Worm (Caenorhabditis elegans) whole organism, young adult: Measurements from ENCODE around the gene ptr-8.
A peak's percentile ranks its signal among the peaks of the same experiment; 100 is the strongest.

ENCODE experiments used
- B0019.2 ChIP-seq: fragments of 200-800 bp; sonication (Bioruptor generic); conservative IDR thresholded peaks from 2 replicates; pipeline ENCODE4 v1.3.6; 2022; ENCODE audit warnings: missing genetic modification reagents, missing genetic modification characterization, missing compliant biosample characterization
- B0336.3 ChIP-seq: fragments of 200-800 bp; sonication (Bioruptor generic); IDR thresholded peaks from 2 replicates; pipeline ENCODE4 v1.3.6; 2022; ENCODE audit warnings: missing genetic modification characterization, missing compliant biosample characterization
- D2030.7 ChIP-seq: fragments of 200-800 bp; sonication (Bioruptor generic); IDR thresholded peaks from 2 replicates; pipeline ENCODE4 v1.3.6; 2022; ENCODE audit warnings: missing genetic modification reagents, missing genetic modification characterization, missing compliant biosample characterization
- F23B12.7 ChIP-seq: sonication (generic microtip); optimal IDR thresholded peaks from 2 replicates; lab custom pipeline; 2017; ENCODE audit warnings: missing genetic modification characterization, mild to moderate bottlenecking, missing compliant biosample characterization, antibody characterized with exemption, moderate library complexity; ENCODE audit not compliant: insufficient read depth
- F33H1.4 ChIP-seq: fragments of 200-800 bp; sonication (Bioruptor generic); IDR thresholded peaks from 2 replicates; pipeline ENCODE4 v1.3.6; 2022; ENCODE audit warnings: missing genetic modification reagents, missing genetic modification characterization, missing compliant biosample characterization
- F37B4.10 ChIP-seq: fragments of 200-800 bp; sonication (Bioruptor generic); IDR thresholded peaks from 2 replicates; pipeline ENCODE4 v1.3.6; 2022; ENCODE audit warnings: missing genetic modification characterization, missing compliant biosample characterization
- F57C9.4 ChIP-seq: sonication (generic microtip); optimal IDR thresholded peaks from 2 replicates; lab custom pipeline; 2017; ENCODE audit warnings: mild to moderate bottlenecking, missing genetic modification characterization, missing compliant biosample characterization
- K12H6.12 ChIP-seq: fragments of 200-800 bp; sonication (Bioruptor generic); optimal IDR thresholded peaks from 2 replicates; lab custom pipeline; 2018; ENCODE audit warnings: mild to moderate bottlenecking, missing genetic modification characterization, missing compliant biosample characterization
- Y79H2A.3 ChIP-seq: fragments of 200-800 bp; sonication (Bioruptor generic); conservative IDR thresholded peaks from 2 replicates; pipeline ENCODE4 v1.3.6; 2022; ENCODE audit warnings: missing genetic modification reagents, missing genetic modification characterization, missing compliant biosample characterization
- aptf-3 ChIP-seq: fragments of 200-800 bp; sonication (Bioruptor generic); IDR thresholded peaks from 2 replicates; pipeline ENCODE4 v1.3.6; 2022; ENCODE audit warnings: missing genetic modification characterization, missing compliant biosample characterization
- attf-5 ChIP-seq: fragments of 200-800 bp; sonication (Bioruptor generic); optimal IDR thresholded peaks from 2 replicates; lab custom pipeline; 2018; ENCODE audit warnings: mild to moderate bottlenecking, missing genetic modification characterization, missing compliant biosample characterization
- bed-1 ChIP-seq: fragments of 200-800 bp; sonication (Bioruptor generic); IDR thresholded peaks from 2 replicates; pipeline ENCODE4 v1.3.6; 2022; ENCODE audit warnings: missing genetic modification reagents, missing genetic modification characterization, missing compliant biosample characterization
- bed-2 ChIP-seq: fragments of 200-800 bp; sonication (Bioruptor generic); IDR thresholded peaks from 2 replicates; pipeline ENCODE4 v1.3.6; 2022; ENCODE audit warnings: missing genetic modification reagents, missing genetic modification characterization, missing compliant biosample characterization
- cebp-1 ChIP-seq, 2 experiments: fragments of 200-800 bp in 1 of 2; sonication (Bioruptor generic) in 1 of 2; sonication (generic microtip) in 1 of 2; IDR thresholded peaks in 1 of 2; optimal IDR thresholded peaks in 1 of 2; 2 replicates each; pipeline versions ENCODE4 v1.3.6 to Lab custom; 2017 to 2022; ENCODE audit warnings: missing compliant biosample characterization in 2 of 2, missing genetic modification characterization in 2 of 2, mild to moderate bottlenecking in 1 of 2, missing genetic modification reagents in 1 of 2, moderate library complexity in 1 of 2
- cebp-2 ChIP-seq: fragments of 200-800 bp; sonication (Bioruptor generic); IDR thresholded peaks from 2 replicates; pipeline ENCODE4 v1.3.6; 2022; ENCODE audit warnings: missing genetic modification characterization, missing compliant biosample characterization
- ceh-100 ChIP-seq: fragments of 200-800 bp; sonication (Bioruptor generic); IDR thresholded peaks from 2 replicates; pipeline ENCODE4 v1.3.6; 2022; ENCODE audit warnings: missing genetic modification reagents, missing genetic modification characterization, missing compliant biosample characterization
- ceh-40 ChIP-seq: fragments of 200-800 bp; sonication (Bioruptor generic); IDR thresholded peaks from 2 replicates; pipeline ENCODE4 v1.3.6; 2022; ENCODE audit warnings: missing genetic modification characterization, missing compliant biosample characterization
- dpff-1 ChIP-seq: sonication (generic microtip); optimal IDR thresholded peaks from 2 replicates; lab custom pipeline; 2017; ENCODE audit warnings: mild to moderate bottlenecking, missing genetic modification characterization, missing compliant biosample characterization
- egl-18 ChIP-seq: fragments of 200-800 bp; sonication (Bioruptor generic); IDR thresholded peaks from 2 replicates; pipeline ENCODE4 v1.3.6; 2022; ENCODE audit warnings: missing genetic modification reagents, missing genetic modification characterization, missing compliant biosample characterization
- hmg-1.2 ChIP-seq: fragments of 200-800 bp; sonication (Bioruptor generic); IDR thresholded peaks from 2 replicates; pipeline ENCODE4 v1.3.6; 2022; ENCODE audit warnings: missing genetic modification reagents, missing genetic modification characterization, missing compliant biosample characterization
- lin-40 ChIP-seq: sonication (generic microtip); optimal IDR thresholded peaks from 2 replicates; lab custom pipeline; 2016; ENCODE audit warnings: missing genetic modification characterization, mild to moderate bottlenecking, missing compliant biosample characterization, missing genotype, missing genetic modification reagents
- lsl-1 ChIP-seq: fragments of 200-800 bp; sonication (Bioruptor generic); optimal IDR thresholded peaks from 2 replicates; lab custom pipeline; 2018; ENCODE audit warnings: mild to moderate bottlenecking, missing genetic modification characterization, moderate library complexity, missing compliant biosample characterization
- mcd-1 ChIP-seq: fragments of 200-800 bp; sonication (Bioruptor generic); IDR thresholded peaks from 2 replicates; pipeline ENCODE4 v1.3.6; 2022; ENCODE audit warnings: missing genetic modification reagents, missing genetic modification characterization, missing compliant biosample characterization
- nfya-1 ChIP-seq: sonication (generic microtip); optimal IDR thresholded peaks from 2 replicates; lab custom pipeline; 2017; ENCODE audit warnings: antibody characterized with exemption, missing compliant biosample characterization, missing genetic modification characterization, borderline replicate concordance; ENCODE audit not compliant: insufficient read depth
- nhr-179 ChIP-seq: sonication (generic microtip); optimal IDR thresholded peaks from 2 replicates; lab custom pipeline; 2016; ENCODE audit warnings: mild to moderate bottlenecking, missing genetic modification characterization, missing compliant biosample characterization
- rec-8 ChIP-seq, 2 experiments: sonication (generic microtip); optimal IDR thresholded peaks; 2 replicates each; lab custom pipeline; 2016; ENCODE audit warnings: mild to moderate bottlenecking in 2 of 2, missing genetic modification characterization in 2 of 2, missing genetic modification reagents in 2 of 2, missing genotype in 2 of 2, missing biosample characterization in 1 of 2, missing compliant biosample characterization in 1 of 2, moderate library complexity in 1 of 2
- rpc-1 ChIP-seq, 2 experiments: fragments of 150-350 bp in 1 of 2; sonication (generic microtip) in 1 of 2; optimal IDR thresholded peaks; 2 replicates each; lab custom pipeline; 2014 to 2018; ENCODE audit warnings: missing biosample characterization in 1 of 2, missing genetic modification characterization in 1 of 2, missing genetic modification reagents in 1 of 2, missing genotype in 1 of 2
- sea-2 ChIP-seq: fragments of 200-800 bp; sonication (Bioruptor generic); IDR thresholded peaks from 2 replicates; pipeline ENCODE4 v1.3.6; 2022; ENCODE audit warnings: missing genetic modification characterization, missing compliant biosample characterization
- tbx-9 ChIP-seq: sonication (generic microtip); optimal IDR thresholded peaks from 2 replicates; lab custom pipeline; 2016; ENCODE audit warnings: borderline replicate concordance, missing genetic modification characterization, inconsistent platforms, missing compliant biosample characterization
- unc-130 ChIP-seq: sonication (generic microtip); optimal IDR thresholded peaks from 2 replicates; lab custom pipeline; 2016; ENCODE audit warnings: missing genetic modification reagents, missing genetic modification characterization, missing compliant biosample characterization
- unc-62 ChIP-seq: fragments of 150-350 bp; optimal IDR thresholded peaks from 2 replicates; lab custom pipeline; 2014; ENCODE audit warnings: missing biosample characterization, missing genetic modification reagents, missing genetic modification characterization
- ztf-18 ChIP-seq: sonication (generic microtip); optimal IDR thresholded peaks from 2 replicates; lab custom pipeline; 2016; ENCODE audit warnings: missing genotype, mild to moderate bottlenecking, missing genetic modification characterization, missing compliant biosample characterization

The ptr-8 gene

DNA sequence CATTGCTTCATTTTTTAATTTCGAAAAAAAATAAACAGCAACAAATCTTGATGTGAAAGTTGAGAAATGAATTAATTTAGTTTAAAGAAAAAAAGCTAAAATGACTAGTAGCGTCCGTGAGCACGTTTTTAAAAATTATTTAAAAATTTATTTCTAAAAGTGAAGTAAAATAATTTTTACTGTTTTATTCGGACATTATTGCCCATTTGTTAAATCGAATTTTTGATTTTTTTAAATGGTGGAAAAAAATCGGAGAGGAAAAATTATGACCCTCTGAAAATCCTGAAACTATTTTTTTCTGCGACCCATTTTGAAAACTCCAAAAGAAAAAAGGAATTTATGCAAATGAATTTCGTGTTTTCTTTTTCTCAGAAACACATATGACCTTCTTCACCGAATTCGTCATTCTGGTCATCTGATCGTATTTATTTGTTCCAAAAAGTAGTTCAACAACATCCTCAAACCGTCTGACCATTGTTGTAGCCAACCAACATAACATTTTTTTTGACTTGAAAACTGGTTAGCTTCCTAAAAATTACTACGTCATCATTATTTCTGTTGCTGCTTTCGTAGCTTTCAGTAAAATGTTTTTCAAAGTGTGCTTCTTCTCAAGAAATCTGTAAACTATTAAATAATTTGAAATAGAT is 3.1 kb upstream of the ptr-8 start, which contains the start of gene F44F4.3 (continued):
- TF ChIP-seq ceh-100 (GFP tag; lab: Robert Waterston, UW) (no peak), mcd-1 (GFP tag; lab: Robert Waterston, UW) (no peak), hmg-1.2 (GFP tag; lab: Robert Waterston, UW) (no peak)

DNA sequence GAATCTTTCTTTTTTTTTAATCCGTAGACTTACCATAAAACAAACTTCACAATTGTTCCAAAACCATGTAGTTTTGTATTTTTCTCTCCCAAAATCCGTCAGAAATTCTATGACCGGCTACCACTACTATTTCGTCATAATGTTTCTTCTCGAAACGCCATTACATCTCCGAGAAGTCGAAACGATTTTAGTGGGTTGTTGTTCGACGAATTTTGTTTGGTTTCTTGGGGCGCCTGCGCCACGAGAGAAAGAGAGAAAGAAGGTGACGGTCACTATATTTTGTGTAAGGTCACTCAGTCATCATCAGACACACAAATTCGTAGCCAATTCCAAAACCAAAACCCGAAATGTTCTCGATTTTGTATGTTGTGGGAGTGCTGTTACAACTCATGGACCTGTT is 2.0 kb upstream of the ptr-8 start:
- TF ChIP-seq cebp-1 (GFP tag; IDR thresholded peaks at IDR 0.05; lab: Robert Waterston, UW) (0 out of 2 replicates have a peak, but pooled peaks have one; percentile 20), cebp-1 (tag; optimal IDR thresholded peaks at IDR 0.05; lab: Kevin White, UChicago) (peak; percentile 70), mcd-1 (GFP tag; lab: Robert Waterston, UW) (no peak), tbx-9 (no peak), ztf-18 (tag; lab: Kevin White, UChicago) (no peak), aptf-3 (GFP tag; lab: Robert Waterston, UW) (no peak), nfya-1 (tag; lab: Kevin White, UChicago) (no peak)

DNA sequence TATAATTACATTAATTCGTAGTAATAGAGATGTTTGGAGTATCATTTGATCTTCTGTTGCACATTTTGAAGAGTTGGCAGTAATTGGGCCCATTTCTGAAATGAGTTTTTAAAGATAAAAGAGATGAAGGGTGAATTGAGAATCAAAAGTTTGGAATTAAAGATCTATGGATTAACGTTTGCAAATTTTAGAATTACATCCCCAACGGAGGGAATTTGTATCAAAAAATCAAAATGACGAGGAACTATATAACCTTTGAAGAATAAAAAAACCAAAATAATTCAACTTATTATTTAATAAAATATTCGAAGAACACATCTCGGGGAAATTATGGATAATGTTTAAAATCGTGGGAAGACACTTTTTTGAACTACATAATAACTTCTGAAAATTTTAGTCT is 5.9 kb downstream of the ptr-8 start, which contains the start of gene sra-10:
Gene sra-10 (minus strand): TSS at position 101 of the 400 bp plus-strand sequence.
- TF ChIP-seq nhr-179 (no peak), B0019.2 (GFP tag; lab: Robert Waterston, UW) (no peak), cebp-2 (GFP tag; lab: Robert Waterston, UW) (no peak), F37B4.10 (GFP tag; lab: Robert Waterston, UW) (no peak), lsl-1 (GFP tag; lab: Kevin White, UChicago) (no peak), rpc-1 (optimal IDR thresholded peaks at IDR 0.05; lab: Kevin White, UChicago) (no peak), rpc-1 (tag; optimal IDR thresholded peaks at IDR 0.05; lab: Kevin White, UChicago) (no peak), bed-1 (GFP tag; lab: Robert Waterston, UW) (no peak), D2030.7 (no peak), Y79H2A.3 (GFP tag; lab: Robert Waterston, UW) (no peak), F57C9.4 (no peak), unc-130 (GFP tag; lab: Kevin White, UChicago) (no peak)
- TF ChIP-seq, all 124 proteins: peak for 0

DNA sequence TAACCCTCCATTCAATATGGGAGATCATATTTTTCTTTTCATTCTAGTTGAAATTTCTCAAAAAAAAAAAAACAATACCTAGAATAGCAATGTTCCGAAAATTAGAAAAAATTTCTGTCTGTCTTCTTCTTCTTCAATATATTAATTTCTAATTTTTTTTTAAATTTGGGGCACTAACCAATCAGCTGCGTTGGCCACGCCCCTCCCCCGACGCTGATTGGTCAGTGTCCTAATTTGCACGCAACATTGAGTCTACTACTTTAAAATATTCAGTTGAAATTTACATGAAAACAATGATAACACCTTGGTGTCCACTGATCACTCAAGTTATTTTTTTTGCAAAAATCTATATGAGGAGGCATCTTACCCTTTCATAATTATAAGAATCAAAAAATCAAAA is 6.9 kb downstream of the ptr-8 start:
- TF ChIP-seq lin-40 (tag; lab: Kevin White, UChicago) (no peak), bed-2 (no peak), B0336.3 (GFP tag; lab: Robert Waterston, UW) (no peak), ceh-40 (GFP tag; lab: Robert Waterston, UW) (no peak), sea-2 (GFP tag; lab: Robert Waterston, UW) (no peak), F33H1.4 (GFP tag; lab: Robert Waterston, UW) (no peak), rec-8 (tag; optimal IDR thresholded peaks at IDR 0.05; lab: Kevin White, UChicago) (no peak), attf-5 (GFP tag; lab: Kevin White, UChicago) (no peak), mcd-1 (GFP tag; lab: Robert Waterston, UW) (no peak), K12H6.12 (tag; lab: Kevin White, UChicago) (no peak), F23B12.7 (no peak), dpff-1 (tag; lab: Kevin White, UChicago) (no peak), egl-18 (no peak), B0019.2 (GFP tag; lab: Robert Waterston, UW) (no peak), unc-62 (GFP tag; lab: Kevin White, UChicago) (no peak)
